Worm (Caenorhabditis elegans) whole organism, L1 larva: Measurements from ENCODE around the gene F02C12.1.
A peak's percentile ranks its signal among the peaks of the same experiment; 100 is the strongest.

ENCODE experiments used
- C16A3.4 ChIP-seq: fragments of 150-350 bp; optimal IDR thresholded peaks from 2 replicates; lab custom pipeline; 2014; ENCODE audit warnings: missing biosample characterization, missing genetic modification characterization
- F16B12.6 ChIP-seq: fragments of 150-350 bp; optimal IDR thresholded peaks from 2 replicates; lab custom pipeline; 2014; ENCODE audit warnings: missing biosample characterization, missing genetic modification characterization
- Y116A8C.19 ChIP-seq: sonication (generic microtip); optimal IDR thresholded peaks from 2 replicates; lab custom pipeline; 2016; ENCODE audit warnings: missing compliant biosample characterization, missing genetic modification characterization, borderline replicate concordance
- aha-1 ChIP-seq: fragments of 150-350 bp; optimal IDR thresholded peaks from 2 replicates; lab custom pipeline; 2014; ENCODE audit warnings: missing biosample characterization, missing genetic modification characterization
- alr-1 ChIP-seq: fragments of 200-800 bp; sonication (Bioruptor generic); optimal IDR thresholded peaks from 2 replicates; lab custom pipeline; 2018; ENCODE audit warnings: borderline replicate concordance, mild to moderate bottlenecking, missing genetic modification characterization, missing compliant biosample characterization
- blmp-1 ChIP-seq: fragments of 150-350 bp; optimal IDR thresholded peaks from 2 replicates; lab custom pipeline; 2014; ENCODE audit warnings: missing biosample characterization, missing genetic modification characterization
- ceh-63 ChIP-seq: fragments of 200-800 bp; sonication (Bioruptor generic); optimal IDR thresholded peaks from 2 replicates; lab custom pipeline; 2018; ENCODE audit warnings: mild to moderate bottlenecking, missing genetic modification characterization, missing compliant biosample characterization
- ceh-8 ChIP-seq: fragments of 200-800 bp; sonication (Bioruptor generic); optimal IDR thresholded peaks from 2 replicates; lab custom pipeline; 2018; ENCODE audit warnings: mild to moderate bottlenecking, missing genetic modification characterization, moderate library complexity, missing compliant biosample characterization
- ceh-82 ChIP-seq, 3 experiments: fragments of 150-350 bp in 1 of 3; sonication (generic microtip) in 2 of 3; optimal IDR thresholded peaks; 2 replicates each; lab custom pipeline; 2014 to 2017; ENCODE audit warnings: missing biosample characterization in 3 of 3, missing genetic modification characterization in 3 of 3
- dpl-1 ChIP-seq, 3 experiments: fragments of 150-350 bp in 2 of 3; sonication (generic microtip) in 1 of 3; optimal IDR thresholded peaks; 2 replicates each; lab custom pipeline; 2014 to 2017; ENCODE audit warnings: missing biosample characterization in 3 of 3, missing genetic modification characterization in 3 of 3, missing genetic modification reagents in 3 of 3
- dsc-1 ChIP-seq: sonication (generic microtip); optimal IDR thresholded peaks from 2 replicates; lab custom pipeline; 2016; ENCODE audit warnings: mild to moderate bottlenecking, missing genetic modification characterization, missing compliant biosample characterization
- efl-1 ChIP-seq, 4 experiments: fragments of 150-350 bp; optimal IDR thresholded peaks in 3 of 4; peaks in 1 of 4; 1 replicate in 1 of 4; 2 replicates in 3 of 4; lab custom pipeline; 2014; ENCODE audit warnings: missing biosample characterization in 2 of 4, missing genetic modification characterization in 2 of 4, missing genetic modification reagents in 2 of 4
- egl-27 ChIP-seq, 2 experiments: fragments of 150-350 bp in 1 of 2; sonication (generic microtip); optimal IDR thresholded peaks; 3 replicates each; lab custom pipeline; 2017 to 2018; ENCODE audit warnings: missing biosample characterization in 2 of 2, missing genetic modification characterization in 2 of 2, missing genetic modification reagents in 2 of 2
- elt-2 ChIP-seq: sonication (generic microtip); optimal IDR thresholded peaks from 2 replicates; lab custom pipeline; 2016; ENCODE audit warnings: missing genetic modification characterization, mild to moderate bottlenecking, inconsistent platforms, missing compliant biosample characterization, missing genetic modification reagents
- fkh-10 ChIP-seq: sonication (generic microtip); optimal IDR thresholded peaks from 2 replicates; lab custom pipeline; 2017; ENCODE audit warnings: missing biosample characterization, missing genetic modification reagents, missing genetic modification characterization
- fkh-8 ChIP-seq: sonication (generic microtip); optimal IDR thresholded peaks from 2 replicates; lab custom pipeline; 2016; ENCODE audit warnings: mild to moderate bottlenecking, missing genetic modification characterization, missing compliant biosample characterization
- grh-1 ChIP-seq: fragments of 200-800 bp; sonication (Bioruptor generic); IDR thresholded peaks from 2 replicates; pipeline ENCODE4 v1.3.6; 2022; ENCODE audit warnings: missing genetic modification reagents, missing genetic modification characterization, missing compliant biosample characterization
- hpl-2 ChIP-seq: fragments of 150-350 bp; optimal IDR thresholded peaks from 2 replicates; lab custom pipeline; 2014; ENCODE audit warnings: missing biosample characterization, missing genetic modification reagents, missing genetic modification characterization
- irx-1 ChIP-seq: sonication (generic microtip); optimal IDR thresholded peaks from 2 replicates; lab custom pipeline; 2016; ENCODE audit warnings: missing genetic modification characterization, missing compliant biosample characterization
- lin-13 ChIP-seq: fragments of 150-350 bp; optimal IDR thresholded peaks from 2 replicates; lab custom pipeline; 2014; ENCODE audit warnings: missing biosample characterization, missing genetic modification reagents, missing genetic modification characterization
- lin-14 ChIP-seq: fragments of 200-800 bp; sonication (Bioruptor generic); optimal IDR thresholded peaks from 2 replicates; lab custom pipeline; 2018; ENCODE audit warnings: mild to moderate bottlenecking, missing genetic modification characterization, moderate library complexity, missing compliant biosample characterization
- lin-39 ChIP-seq: fragments of 150-350 bp; optimal IDR thresholded peaks from 2 replicates; lab custom pipeline; 2014; ENCODE audit warnings: missing biosample characterization, missing genetic modification reagents, missing genetic modification characterization
- lir-3 ChIP-seq: sonication (generic microtip); optimal IDR thresholded peaks from 2 replicates; lab custom pipeline; 2016; ENCODE audit warnings: mild to moderate bottlenecking, missing genetic modification characterization, moderate library complexity, missing compliant biosample characterization; ENCODE audit not compliant: poor library complexity
- mdl-1 ChIP-seq, 2 experiments: fragments of 150-350 bp; optimal IDR thresholded peaks; 2 replicates each; lab custom pipeline; 2014 to 2017; ENCODE audit warnings: missing biosample characterization in 2 of 2, missing genetic modification characterization in 2 of 2, inconsistent platforms in 1 of 2
- mef-2 ChIP-seq: fragments of 150-350 bp; optimal IDR thresholded peaks from 2 replicates; lab custom pipeline; 2014; ENCODE audit warnings: missing biosample characterization, missing genetic modification characterization
- mep-1 ChIP-seq: fragments of 150-350 bp; optimal IDR thresholded peaks from 2 replicates; lab custom pipeline; 2014; ENCODE audit warnings: missing biosample characterization, missing genetic modification characterization
- nhr-11 ChIP-seq: fragments of 150-350 bp; optimal IDR thresholded peaks from 2 replicates; lab custom pipeline; 2014; ENCODE audit warnings: missing biosample characterization, missing genetic modification characterization
- nhr-20 ChIP-seq: sonication (generic microtip); optimal IDR thresholded peaks from 2 replicates; lab custom pipeline; 2016; ENCODE audit warnings: mild to moderate bottlenecking, missing genetic modification characterization, missing compliant biosample characterization
- nhr-28 ChIP-seq: fragments of 150-350 bp; optimal IDR thresholded peaks from 2 replicates; lab custom pipeline; 2014; ENCODE audit warnings: missing biosample characterization, missing genetic modification characterization
- nhr-47 ChIP-seq: sonication (generic microtip); optimal IDR thresholded peaks from 2 replicates; lab custom pipeline; 2016; ENCODE audit warnings: mild to moderate bottlenecking, missing genetic modification characterization, moderate library complexity, missing compliant biosample characterization
- nhr-71 ChIP-seq: sonication (generic microtip); optimal IDR thresholded peaks from 2 replicates; lab custom pipeline; 2016; ENCODE audit warnings: mild to moderate bottlenecking, missing genetic modification characterization, moderate library complexity, missing compliant biosample characterization
- nhr-77 ChIP-seq: fragments of 150-350 bp; optimal IDR thresholded peaks from 2 replicates; lab custom pipeline; 2014; ENCODE audit warnings: missing biosample characterization, missing genetic modification characterization
- nhr-84 ChIP-seq: sonication (generic microtip); optimal IDR thresholded peaks from 2 replicates; lab custom pipeline; 2017; ENCODE audit warnings: missing biosample characterization, missing genetic modification characterization
- nhr-85 ChIP-seq: sonication (generic microtip); peaks from one replicate; lab custom pipeline; 2016; ENCODE audit warnings: missing genetic modification characterization, inconsistent platforms, missing compliant biosample characterization
- nhr-90 ChIP-seq: sonication (generic microtip); optimal IDR thresholded peaks from 2 replicates; lab custom pipeline; 2016; ENCODE audit warnings: mild to moderate bottlenecking, missing genetic modification characterization, missing compliant biosample characterization; ENCODE audit not compliant: poor library complexity
- pqm-1 ChIP-seq: sonication (generic microtip); optimal IDR thresholded peaks from 3 replicates; lab custom pipeline; 2017; ENCODE audit warnings: missing biosample characterization, missing genetic modification characterization
- snpc-4 ChIP-seq: fragments of 150-350 bp; optimal IDR thresholded peaks from 2 replicates; lab custom pipeline; 2014; ENCODE audit warnings: missing biosample characterization, missing genetic modification characterization
- snu-23 ChIP-seq: sonication (generic microtip); optimal IDR thresholded peaks from 2 replicates; lab custom pipeline; 2016; ENCODE audit warnings: missing genetic modification characterization, missing compliant biosample characterization
- sptf-1 ChIP-seq: fragments of 150-350 bp; optimal IDR thresholded peaks from 2 replicates; lab custom pipeline; 2014; ENCODE audit warnings: missing biosample characterization, missing genetic modification characterization
- swsn-7 ChIP-seq: sonication (generic microtip); optimal IDR thresholded peaks from 2 replicates; lab custom pipeline; 2016; ENCODE audit warnings: missing genetic modification characterization, missing compliant biosample characterization
- tbx-2 ChIP-seq: sonication (generic microtip); optimal IDR thresholded peaks from 2 replicates; lab custom pipeline; 2016; ENCODE audit warnings: missing genetic modification characterization, missing compliant biosample characterization
- tlp-1 ChIP-seq: fragments of 150-350 bp; optimal IDR thresholded peaks from 2 replicates; lab custom pipeline; 2014; ENCODE audit warnings: missing biosample characterization, missing genetic modification characterization
- unc-130 ChIP-seq: fragments of 150-350 bp; optimal IDR thresholded peaks from 2 replicates; lab custom pipeline; 2017; ENCODE audit warnings: missing biosample characterization, missing genetic modification characterization, inconsistent platforms
- unc-86 ChIP-seq: sonication (generic microtip); optimal IDR thresholded peaks from 2 replicates; lab custom pipeline; 2016; ENCODE audit warnings: missing genetic modification characterization, missing compliant biosample characterization
- vab-15 ChIP-seq: sonication (generic microtip); optimal IDR thresholded peaks from 2 replicates; lab custom pipeline; 2017; ENCODE audit warnings: missing genotype, mild to moderate bottlenecking, missing genetic modification characterization, missing compliant biosample characterization
- xbp-1 ChIP-seq: sonication (generic microtip); optimal IDR thresholded peaks from 2 replicates; lab custom pipeline; 2016; ENCODE audit warnings: missing genetic modification characterization, missing compliant biosample characterization
- ztf-11 ChIP-seq, 2 experiments: sonication (generic microtip); optimal IDR thresholded peaks; 2 replicates each; lab custom pipeline; 2016 to 2017; ENCODE audit warnings: missing genetic modification characterization in 2 of 2, missing biosample characterization in 1 of 2, missing compliant biosample characterization in 1 of 2
- ztf-4 ChIP-seq: fragments of 150-350 bp; optimal IDR thresholded peaks from 2 replicates; lab custom pipeline; 2014; ENCODE audit warnings: missing biosample characterization, missing genetic modification characterization

F02C12.1 gene

ce11 chrX:13411306-13411705 is 9.4 kb downstream of the F02C12.1 start:
- no peak for TF ChIP-seq egl-27 (tag; optimal IDR thresholded peaks at IDR 0.05; lab: Kevin White, UChicago)
- TF ChIP-seq snu-23: peak; percentile 4
- TF ChIP-seq nhr-20 (tag; lab: Kevin White, UChicago): peak; percentile 71

DNA sequence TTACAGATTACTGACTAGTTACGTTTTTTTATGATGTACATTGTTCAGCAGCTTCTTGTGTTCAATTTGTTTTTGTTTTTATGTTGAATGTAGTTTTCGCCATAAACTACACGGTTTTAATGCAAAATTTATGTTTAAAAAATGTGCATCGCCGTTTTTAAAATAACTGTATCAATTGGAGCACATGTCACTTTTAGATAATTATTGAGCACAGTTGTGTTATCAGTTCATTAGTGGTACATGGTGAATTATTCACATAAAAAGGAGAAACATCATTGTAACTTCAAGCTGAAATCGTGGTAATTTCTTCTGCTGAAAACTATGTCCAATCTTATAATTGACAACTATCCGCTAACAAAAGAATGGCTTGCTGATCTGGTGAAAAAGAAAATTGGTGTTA is 10.4 kb downstream of the F02C12.1 start:
- TF ChIP-seq grh-1 (GFP tag; lab: Robert Waterston, UW) (no peak), hpl-2 (GFP tag; lab: Kevin White, UChicago) (no peak), Y116A8C.19 (tag; lab: Kevin White, UChicago) (no peak), efl-1 (optimal IDR thresholded peaks at IDR 0.05; lab: Kevin White, UChicago) (no peak), efl-1 (GFP tag; optimal IDR thresholded peaks at IDR 0.05 in 1 of 2; lab: Kevin White, UChicago) (peak in 1 of 2 experiments; percentile 8), elt-2 (tag; lab: Kevin White, UChicago) (peak; percentile 40)

- no peak for TF ChIP-seq nhr-85 (tag; lab: Kevin White, UChicago)
- peak; percentile 44 for TF ChIP-seq nhr-90
- peak; percentile 53 for TF ChIP-seq snu-23
- TF ChIP-seq sptf-1 (tag; lab: Kevin White, UChicago): no peak
- TF ChIP-seq C16A3.4 (tag; lab: Kevin White, UChicago): peak; percentile 5
- no peak for TF ChIP-seq ceh-63
- TF ChIP-seq unc-86: no peak
- TF ChIP-seq nhr-84 (tag; lab: Kevin White, UChicago): no peak
- no peak for TF ChIP-seq snpc-4
- TF ChIP-seq nhr-77: no peak
- no peak for TF ChIP-seq fkh-10 (GFP tag; lab: Kevin White, UChicago)
- no peak for TF ChIP-seq lin-39 (tag; lab: Kevin White, UChicago)
- TF ChIP-seq elt-2 (tag; lab: Kevin White, UChicago): peak; percentile 2
- TF ChIP-seq nhr-71: peak; percentile 50
- no peak for TF ChIP-seq lin-13 (GFP tag; lab: Kevin White, UChicago)
- TF ChIP-seq vab-15: no peak
- no peak for TF ChIP-seq dpl-1 (GFP tag; optimal IDR thresholded peaks at IDR 0.05; lab: Kevin White, UChicago)
- no peak for TF ChIP-seq unc-130 (tag; lab: Kevin White, UChicago)
- no peak for TF ChIP-seq tlp-1 (tag; lab: Kevin White, UChicago)
- peak; percentile 56 for TF ChIP-seq nhr-20 (tag; lab: Kevin White, UChicago)
- TF ChIP-seq swsn-7: peak; percentile 21
- TF ChIP-seq mdl-1 (tag; optimal IDR thresholded peaks at IDR 0.05; lab: Kevin White, UChicago): peak in 1 of 2 experiments; percentile 14
- no peak for TF ChIP-seq alr-1 (tag; lab: Kevin White, UChicago)
- peak; percentile 45 for TF ChIP-seq nhr-47 (tag; lab: Kevin White, UChicago)
- TF ChIP-seq ceh-82 (tag; optimal IDR thresholded peaks at IDR 0.05; lab: Kevin White, UChicago): peak in 1 of 3 experiments; percentile 27
- peak; percentile 20 for TF ChIP-seq xbp-1 (tag; lab: Kevin White, UChicago)
- TF ChIP-seq hpl-2 (GFP tag; lab: Kevin White, UChicago): no peak
- no peak for TF ChIP-seq nhr-11 (tag; lab: Kevin White, UChicago)
- no peak for TF ChIP-seq blmp-1 (tag; lab: Kevin White, UChicago)
- no peak for TF ChIP-seq fkh-8 (tag; lab: Kevin White, UChicago)
- TF ChIP-seq lir-3: peak; percentile 10
- no peak for TF ChIP-seq mef-2 (tag; lab: Kevin White, UChicago)
- TF ChIP-seq aha-1: no peak
- no peak for TF ChIP-seq nhr-28 (tag; lab: Kevin White, UChicago)
- TF ChIP-seq irx-1 (tag; lab: Kevin White, UChicago): peak; percentile 13
- peak; percentile 54 for TF ChIP-seq dsc-1 (tag; lab: Kevin White, UChicago)
- no peak for TF ChIP-seq ztf-4 (tag; lab: Kevin White, UChicago)
- no peak for TF ChIP-seq ceh-8 (GFP tag; lab: Kevin White, UChicago)
- TF ChIP-seq mep-1 (tag; lab: Kevin White, UChicago): peak; percentile 33
- TF ChIP-seq pqm-1 (tag; lab: Kevin White, UChicago): no peak
- no peak for TF ChIP-seq F16B12.6 (tag; lab: Kevin White, UChicago)
- TF ChIP-seq ztf-11 (tag; optimal IDR thresholded peaks at IDR 0.05; lab: Kevin White, UChicago): no peak
- peak; percentile 29 for TF ChIP-seq lin-14 (GFP tag; lab: Kevin White, UChicago)
- peak; percentile 10 for TF ChIP-seq tbx-2
Observed at ce11 chrX:13414974-13415373, 13.1 kb downstream of the F02C12.1 start.
